Fruit fly (Drosophila melanogaster) whole organism, embryonic: ENCODE results near the gene CG32772.
A peak's percentile ranks its signal among the peaks of the same experiment; 100 is the strongest.

Source experiments
- Abd-B ChIP-seq: fragments of 200-800 bp; sonication (Bioruptor generic); optimal IDR thresholded peaks from 2 replicates; lab custom pipeline; 2018; ENCODE audit warnings: missing biosample characterization, mild to moderate bottlenecking, missing genetic modification characterization, moderate library complexity
- BEAF-32 ChIP-seq: fragments of 200-800 bp; sonication (Bioruptor generic); optimal IDR thresholded peaks from 3 replicates; lab custom pipeline; 2017; ENCODE audit warnings: missing biosample characterization, missing genetic modification characterization, mild to moderate bottlenecking, moderate library complexity, missing genetic modification reagents
- C15 ChIP-seq: fragments of 200-800 bp; sonication (Bioruptor generic); IDR thresholded peaks from 3 replicates; pipeline ENCODE4 v1.3.6; 2022; ENCODE audit warnings: missing biosample characterization, missing genetic modification characterization
- CG10959 ChIP-seq: fragments of 200-800 bp; sonication (Bioruptor generic); IDR thresholded peaks from 2 replicates; pipeline ENCODE4 v1.3.6; 2022; ENCODE audit warnings: missing biosample characterization, missing genetic modification characterization
- CG11723 ChIP-seq: fragments of 200-800 bp; sonication (Bioruptor generic); optimal IDR thresholded peaks from 2 replicates; lab custom pipeline; 2017; ENCODE audit warnings: missing biosample characterization, mild to moderate bottlenecking, missing genetic modification characterization
- CG12104 ChIP-seq: fragments of 200-800 bp; sonication (Bioruptor generic); optimal IDR thresholded peaks from 3 replicates; lab custom pipeline; 2016; ENCODE audit warnings: missing biosample characterization, missing genetic modification characterization
- CG13287 ChIP-seq: fragments of 200-800 bp; sonication (Bioruptor generic); IDR thresholded peaks from 2 replicates; pipeline ENCODE4 v1.3.6; 2022; ENCODE audit warnings: missing biosample characterization, missing genetic modification characterization; ENCODE audit not compliant: partially characterized antibody
- CG13775 ChIP-seq: fragments of 200-800 bp; sonication (Bioruptor generic); optimal IDR thresholded peaks from 3 replicates; lab custom pipeline; 2017; ENCODE audit warnings: missing biosample characterization, mild to moderate bottlenecking, missing genetic modification characterization
- CG13894 ChIP-seq: fragments of 200-800 bp; sonication (Bioruptor generic); optimal IDR thresholded peaks from 3 replicates; lab custom pipeline; 2018; ENCODE audit warnings: missing biosample characterization, mild to moderate bottlenecking, missing genetic modification characterization, moderate library complexity
- CG14014 ChIP-seq: fragments of 200-800 bp; sonication (Bioruptor generic); IDR thresholded peaks from 2 replicates; pipeline ENCODE4 v1.3.6; 2022; ENCODE audit warnings: missing biosample characterization, missing genetic modification characterization
- CG14860 ChIP-seq: fragments of 200-800 bp; sonication (Bioruptor generic); IDR thresholded peaks from 3 replicates; pipeline ENCODE4 v1.3.6; 2022; ENCODE audit warnings: missing biosample characterization, missing genetic modification characterization; ENCODE audit not compliant: partially characterized antibody
- CG14965 ChIP-seq: fragments of 200-800 bp; sonication (Bioruptor generic); optimal IDR thresholded peaks from 2 replicates; lab custom pipeline; 2016; ENCODE audit warnings: missing biosample characterization, missing genetic modification characterization, borderline replicate concordance
- CG15073 ChIP-seq: fragments of 200-800 bp; sonication (Bioruptor generic); optimal IDR thresholded peaks from 2 replicates; lab custom pipeline; 2016; ENCODE audit warnings: missing biosample characterization, missing genetic modification characterization
- CG15696 ChIP-seq: fragments of 200-800 bp; sonication (Bioruptor generic); optimal IDR thresholded peaks from 2 replicates; lab custom pipeline; 2019; ENCODE audit warnings: missing biosample characterization, mild to moderate bottlenecking, missing genetic modification characterization, moderate library complexity
- CG1647 ChIP-seq: fragments of 200-800 bp; sonication (Bioruptor generic); optimal IDR thresholded peaks from 3 replicates; lab custom pipeline; 2016; ENCODE audit warnings: missing biosample characterization, missing genetic modification characterization
- CG1792 ChIP-seq: fragments of 200-800 bp; sonication (Bioruptor generic); optimal IDR thresholded peaks from 2 replicates; lab custom pipeline; 2016; ENCODE audit warnings: missing biosample characterization, missing genetic modification characterization
- CG1832 ChIP-seq: fragments of 200-800 bp; sonication (Bioruptor generic); optimal IDR thresholded peaks from 2 replicates; lab custom pipeline; 2017; ENCODE audit warnings: missing biosample characterization, mild to moderate bottlenecking, missing genetic modification characterization, inconsistent platforms
- CG33213 ChIP-seq: fragments of 200-800 bp; sonication (Bioruptor generic); optimal IDR thresholded peaks from 3 replicates; lab custom pipeline; 2016; ENCODE audit warnings: missing biosample characterization, missing genetic modification characterization
- CG3847 ChIP-seq: fragments of 200-800 bp; sonication (Bioruptor generic); IDR thresholded peaks from 2 replicates; pipeline ENCODE4 v1.3.6; 2022; ENCODE audit warnings: missing biosample characterization, missing genetic modification characterization
- CG4282 ChIP-seq: fragments of 200-800 bp; sonication (Bioruptor generic); optimal IDR thresholded peaks from 2 replicates; lab custom pipeline; 2016; ENCODE audit warnings: missing biosample characterization, missing genetic modification characterization
- CG5245 ChIP-seq: fragments of 200-800 bp; sonication (Bioruptor generic); optimal IDR thresholded peaks from 3 replicates; lab custom pipeline; 2016; ENCODE audit warnings: missing biosample characterization, missing genetic modification characterization
- CG6654 ChIP-seq: fragments of 200-800 bp; sonication (Bioruptor generic); optimal IDR thresholded peaks from 2 replicates; lab custom pipeline; 2017; ENCODE audit warnings: missing biosample characterization, mild to moderate bottlenecking, missing genetic modification characterization
- CG6854 ChIP-seq: fragments of 200-800 bp; sonication (Bioruptor generic); optimal IDR thresholded peaks from 3 replicates; lab custom pipeline; 2017; ENCODE audit warnings: missing biosample characterization, mild to moderate bottlenecking, missing genetic modification characterization
- CG7987 ChIP-seq: fragments of 200-800 bp; sonication (Bioruptor generic); optimal IDR thresholded peaks from 2 replicates; lab custom pipeline; 2018; ENCODE audit warnings: missing biosample characterization, mild to moderate bottlenecking, missing genetic modification characterization, moderate library complexity
- CG8281 ChIP-seq: fragments of 200-800 bp; sonication (Bioruptor generic); optimal IDR thresholded peaks from 2 replicates; lab custom pipeline; 2018; ENCODE audit warnings: missing biosample characterization, mild to moderate bottlenecking, missing genetic modification characterization, moderate library complexity
- Dad ChIP-seq: fragments of 200-800 bp; sonication (Bioruptor generic); optimal IDR thresholded peaks from 3 replicates; lab custom pipeline; 2016; ENCODE audit warnings: missing biosample characterization, missing genetic modification characterization
- Dek ChIP-seq: fragments of 200-800 bp; sonication (Bioruptor generic); optimal IDR thresholded peaks from 3 replicates; lab custom pipeline; 2019; ENCODE audit warnings: missing biosample characterization, mild to moderate bottlenecking, missing genetic modification characterization, moderate library complexity
- Hmr ChIP-seq: fragments of 200-800 bp; sonication (Bioruptor generic); optimal IDR thresholded peaks from 3 replicates; lab custom pipeline; 2017; ENCODE audit warnings: mild to moderate bottlenecking, missing biosample characterization, missing genetic modification reagents, missing genetic modification characterization
- Hmx ChIP-seq: fragments of 200-800 bp; sonication (Bioruptor generic); optimal IDR thresholded peaks from 2 replicates; lab custom pipeline; 2016; ENCODE audit warnings: missing biosample characterization, missing genetic modification characterization
- Hr51 ChIP-seq, 2 experiments: fragments of 200-800 bp; sonication (Bioruptor generic); optimal IDR thresholded peaks; 2 replicates in 1 of 2; 3 replicates in 1 of 2; lab custom pipeline; 2016 to 2018; ENCODE audit warnings: missing biosample characterization in 2 of 2, missing genetic modification characterization in 2 of 2, mild to moderate bottlenecking in 1 of 2, moderate library complexity in 1 of 2
- Jarid2 ChIP-seq: fragments of 200-800 bp; sonication (Bioruptor generic); optimal IDR thresholded peaks from 3 replicates; lab custom pipeline; 2017; ENCODE audit warnings: mild to moderate bottlenecking, missing biosample characterization, missing genetic modification reagents, missing genetic modification characterization
- NC2β ChIP-seq: fragments of 200-800 bp; sonication (Bioruptor generic); optimal IDR thresholded peaks from 2 replicates; lab custom pipeline; 2016; ENCODE audit warnings: missing biosample characterization, missing genetic modification characterization
- Neu2 ChIP-seq: fragments of 200-800 bp; sonication (Bioruptor generic); optimal IDR thresholded peaks from 3 replicates; lab custom pipeline; 2016; ENCODE audit warnings: missing biosample characterization, missing genetic modification characterization, borderline replicate concordance
- Nf-YA ChIP-seq: fragments of 200-800 bp; sonication (Bioruptor generic); IDR thresholded peaks from 2 replicates; pipeline ENCODE4 v1.3.6; 2022; ENCODE audit warnings: missing biosample characterization, missing genetic modification characterization
- Nf-YC ChIP-seq: fragments of 200-800 bp; optimal IDR thresholded peaks from 3 replicates; lab custom pipeline; 2019; ENCODE audit warnings: missing biosample characterization, mild to moderate bottlenecking, missing genetic modification characterization, moderate library complexity
- Six4 ChIP-seq: fragments of 200-800 bp; sonication (Bioruptor generic); optimal IDR thresholded peaks from 2 replicates; lab custom pipeline; 2016; ENCODE audit warnings: missing biosample characterization, missing genetic modification characterization
- Vsx1 ChIP-seq: fragments of 200-800 bp; sonication (Bioruptor generic); optimal IDR thresholded peaks from 2 replicates; lab custom pipeline; 2017; ENCODE audit warnings: missing biosample characterization, mild to moderate bottlenecking, missing genetic modification characterization, missing genetic modification reagents
- ab ChIP-seq: fragments of 200-800 bp; sonication (Bioruptor generic); optimal IDR thresholded peaks from 2 replicates; lab custom pipeline; 2016; ENCODE audit warnings: missing biosample characterization, missing genetic modification characterization
- bowl ChIP-seq: fragments of 200-800 bp; sonication (Bioruptor generic); IDR thresholded peaks from 2 replicates; pipeline ENCODE4 v1.3.6; 2022; ENCODE audit warnings: missing biosample characterization, missing genetic modification characterization
- caup ChIP-seq: fragments of 200-800 bp; sonication (Bioruptor generic); optimal IDR thresholded peaks from 3 replicates; lab custom pipeline; 2017; ENCODE audit warnings: missing biosample characterization, mild to moderate bottlenecking, missing genetic modification characterization, moderate library complexity; ENCODE audit not compliant: severe bottlenecking
- chif ChIP-seq, 2 experiments: fragments of 200-800 bp; sonication (Bioruptor generic); optimal IDR thresholded peaks; 3 replicates each; lab custom pipeline; 2016; ENCODE audit warnings: missing biosample characterization in 2 of 2, missing genetic modification characterization in 2 of 2
- dm ChIP-seq: fragments of 200-800 bp; sonication (Bioruptor generic); optimal IDR thresholded peaks from 3 replicates; lab custom pipeline; 2016; ENCODE audit warnings: missing biosample characterization, missing genetic modification characterization
- gsb-n ChIP-seq: fragments of 200-800 bp; sonication (Bioruptor generic); optimal IDR thresholded peaks from 3 replicates; lab custom pipeline; 2018; ENCODE audit warnings: missing biosample characterization, mild to moderate bottlenecking, missing genetic modification characterization
- hth ChIP-seq: fragments of >200 bp; optimal IDR thresholded peaks from 2 replicates; lab custom pipeline; 2017; ENCODE audit warnings: inconsistent platforms
- ken ChIP-seq: fragments of 200-800 bp; sonication (Bioruptor generic); IDR thresholded peaks from 3 replicates; pipeline ENCODE4 v1.3.6; 2022; ENCODE audit warnings: missing biosample characterization, missing genetic modification characterization
- pros ChIP-seq: fragments of 200-800 bp; sonication (Bioruptor generic); optimal IDR thresholded peaks from 3 replicates; lab custom pipeline; 2019; ENCODE audit warnings: missing biosample characterization, mild to moderate bottlenecking, missing genetic modification characterization, moderate library complexity
- scrt ChIP-seq: fragments of 200-800 bp; sonication (Bioruptor generic); optimal IDR thresholded peaks from 2 replicates; lab custom pipeline; 2018; ENCODE audit warnings: missing biosample characterization, mild to moderate bottlenecking, missing genetic modification characterization, moderate library complexity
- slou ChIP-seq: fragments of 200-800 bp; sonication (Bioruptor generic); optimal IDR thresholded peaks from 3 replicates; lab custom pipeline; 2016; ENCODE audit warnings: missing biosample characterization, missing genetic modification characterization
- sr ChIP-seq: fragments of 200-800 bp; sonication (Bioruptor generic); IDR thresholded peaks from 3 replicates; pipeline ENCODE4 v1.3.6; 2022; ENCODE audit warnings: missing biosample characterization, missing genetic modification characterization
- trem ChIP-seq: fragments of 200-800 bp; optimal IDR thresholded peaks from 3 replicates; lab custom pipeline; 2019; ENCODE audit warnings: missing biosample characterization, mild to moderate bottlenecking, missing genetic modification characterization, moderate library complexity
- zen ChIP-seq: fragments of 200-800 bp; sonication (Bioruptor generic); optimal IDR thresholded peaks from 3 replicates; lab custom pipeline; 2018; ENCODE audit warnings: missing biosample characterization, mild to moderate bottlenecking, missing genetic modification characterization, moderate library complexity

The CG32772 gene

DNA sequence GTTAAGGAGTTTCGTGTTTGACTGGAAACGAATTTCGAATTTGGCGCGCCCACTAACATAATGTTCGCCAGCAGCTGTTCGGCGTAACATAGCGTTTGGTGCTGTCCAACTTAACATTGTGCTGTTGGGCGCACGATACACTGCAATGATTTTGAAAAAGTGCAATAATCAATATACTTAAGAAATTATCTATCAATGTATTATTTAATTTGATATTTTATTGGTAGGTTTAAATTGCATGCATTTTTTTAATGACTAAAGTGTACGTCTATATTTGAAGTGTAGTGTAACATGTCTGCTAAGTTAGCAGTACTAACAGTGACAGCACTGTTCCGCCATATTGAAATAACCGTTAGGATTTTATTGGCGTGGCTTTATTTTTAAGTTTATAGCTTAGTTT is 2.3 kb upstream of the CG32772 start, which contains the start of gene CG6927 (continued):
- peak; percentile 66 for TF ChIP-seq Hmr (GFP tag; lab: Kevin White, UChicago)
- TF ChIP-seq CG3847 (GFP tag; lab: Robert Waterston, UW): peak; percentile 82
- peak; percentile 46 for TF ChIP-seq caup (GFP tag; lab: Kevin White, UChicago)
- no peak for TF ChIP-seq sr (GFP tag; lab: Robert Waterston, UW)
- TF ChIP-seq CG13775 (GFP tag; lab: Kevin White, UChicago): peak; percentile 43
- peak; percentile 69; the same call in 1 of the 2 replicates for TF ChIP-seq bowl (GFP tag; lab: Robert Waterston, UW)
- TF ChIP-seq Vsx1 (GFP tag; lab: Kevin White, UChicago): no peak
- no peak for TF ChIP-seq scrt (GFP tag; lab: Kevin White, UChicago)
- no peak for TF ChIP-seq CG11723 (GFP tag; lab: Kevin White, UChicago)
- no peak for TF ChIP-seq C15 (GFP tag; lab: Robert Waterston, UW)
- TF ChIP-seq trem (tag; lab: Kevin White, UChicago): peak; percentile 51
- TF ChIP-seq Hr51 (GFP tag; optimal IDR thresholded peaks at IDR 0.05; lab: Kevin White, UChicago): peak in 1 of 2 experiments; percentile 61
- TF ChIP-seq Jarid2 (GFP tag; lab: Kevin White, UChicago): no peak
- TF ChIP-seq dm (GFP tag; lab: Kevin White, UChicago): no peak
- TF ChIP-seq CG13894: no peak
- no peak for TF ChIP-seq CG15073 (GFP tag; lab: Kevin White, UChicago)
- no peak for TF ChIP-seq CG1647 (GFP tag; lab: Kevin White, UChicago)
- peak; percentile 55 for TF ChIP-seq zen (tag; lab: Kevin White, UChicago)
- no peak for TF ChIP-seq CG13287 (GFP tag; lab: Robert Waterston, UW)
- no peak for TF ChIP-seq Six4 (GFP tag; lab: Kevin White, UChicago)
- no peak for TF ChIP-seq CG14965 (GFP tag; lab: Kevin White, UChicago)
- TF ChIP-seq Dek: peak; percentile 68
- TF ChIP-seq CG14860 (GFP tag; lab: Robert Waterston, UW): no peak
- peak; percentile 28 for TF ChIP-seq CG12104 (GFP tag; lab: Kevin White, UChicago)
- TF ChIP-seq CG6654 (GFP tag; lab: Kevin White, UChicago): no peak
- TF ChIP-seq Nf-YA: peak; percentile 82
- TF ChIP-seq CG7987: no peak
- TF ChIP-seq slou (GFP tag; lab: Kevin White, UChicago): no peak
- no peak for TF ChIP-seq pros (GFP tag; lab: Kevin White, UChicago)
- TF ChIP-seq Nf-YC: no peak
- TF ChIP-seq hth (lab: Kevin White, UChicago): no peak
- TF ChIP-seq ken (GFP tag; lab: Robert Waterston, UW): peak; percentile 86
- TF ChIP-seq gsb-n (tag; lab: Kevin White, UChicago): peak; percentile 64
- no peak for TF ChIP-seq CG5245 (GFP tag; lab: Kevin White, UChicago)
- TF ChIP-seq CG10959: peak; percentile 38; the same call in 1 of the 2 replicates
- peak; percentile 60 for TF ChIP-seq Dad (GFP tag; lab: Kevin White, UChicago)
- no peak for TF ChIP-seq ab (GFP tag; lab: Kevin White, UChicago)
- peak; percentile 10 for TF ChIP-seq BEAF-32 (GFP tag; lab: Kevin White, UChicago)
- TF ChIP-seq CG6854 (GFP tag; lab: Kevin White, UChicago): no peak
- peak; percentile 56 for TF ChIP-seq Abd-B (GFP tag; lab: Kevin White, UChicago)
- no peak for TF ChIP-seq CG33213 (GFP tag; lab: Kevin White, UChicago)
- TF ChIP-seq NC2β (GFP tag; lab: Kevin White, UChicago): no peak
- TF ChIP-seq chif (GFP tag; optimal IDR thresholded peaks at IDR 0.05; lab: Kevin White, UChicago): no peak
- TF ChIP-seq CG15696 (tag; lab: Kevin White, UChicago): peak; percentile 28
- TF ChIP-seq CG1792: no peak
- no peak for TF ChIP-seq CG4282
- TF ChIP-seq CG8281: peak; percentile 75
- TF ChIP-seq CG1832: no peak
- TF ChIP-seq Hmx (GFP tag; lab: Kevin White, UChicago): peak; percentile 49
- TF ChIP-seq Neu2 (GFP tag; lab: Kevin White, UChicago): no peak
- TF ChIP-seq CG14014 (GFP tag; lab: Robert Waterston, UW): peak; percentile 97
